Worm (Caenorhabditis elegans): ENCODE measurements around the gene C49C3.4.
A peak's percentile ranks its signal among the peaks of the same experiment; 100 is the strongest.

The C49C3.4 gene

DNA sequence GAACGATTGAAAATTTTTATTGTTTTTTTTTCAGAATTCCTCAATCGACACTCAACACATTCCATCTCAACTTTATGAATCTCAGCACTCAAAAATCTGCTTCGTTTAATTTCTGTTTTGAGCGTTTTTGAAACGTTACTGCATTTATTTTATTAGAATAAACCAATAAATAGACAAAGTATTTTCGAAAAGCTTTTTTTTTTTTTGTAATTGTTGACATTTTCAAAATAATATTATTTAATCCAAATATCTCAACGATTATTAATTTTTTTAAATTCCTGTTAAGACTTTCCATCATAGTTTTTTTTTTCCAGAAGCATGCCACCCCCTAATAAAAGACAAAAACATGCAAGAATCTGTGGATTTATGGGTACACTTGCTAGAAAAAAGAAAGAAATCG lies 11.7 kb downstream of the C49C3.4 start, which contains the start of gene C49C3.7:
TSS of gene C49C3.7 (plus strand) at position 301 of the 400 bp plus-strand sequence.
- TF ChIP-seq nhr-77 (tag; optimal IDR thresholded peaks at IDR 0.05) (no peak), nhr-25 (tag; optimal IDR thresholded peaks at IDR 0.05) (no peak), dmd-4 (tag; optimal IDR thresholded peaks at IDR 0.05) (no peak), ama-1 (optimal IDR thresholded peaks at IDR 0.05) (no peak)

DNA sequence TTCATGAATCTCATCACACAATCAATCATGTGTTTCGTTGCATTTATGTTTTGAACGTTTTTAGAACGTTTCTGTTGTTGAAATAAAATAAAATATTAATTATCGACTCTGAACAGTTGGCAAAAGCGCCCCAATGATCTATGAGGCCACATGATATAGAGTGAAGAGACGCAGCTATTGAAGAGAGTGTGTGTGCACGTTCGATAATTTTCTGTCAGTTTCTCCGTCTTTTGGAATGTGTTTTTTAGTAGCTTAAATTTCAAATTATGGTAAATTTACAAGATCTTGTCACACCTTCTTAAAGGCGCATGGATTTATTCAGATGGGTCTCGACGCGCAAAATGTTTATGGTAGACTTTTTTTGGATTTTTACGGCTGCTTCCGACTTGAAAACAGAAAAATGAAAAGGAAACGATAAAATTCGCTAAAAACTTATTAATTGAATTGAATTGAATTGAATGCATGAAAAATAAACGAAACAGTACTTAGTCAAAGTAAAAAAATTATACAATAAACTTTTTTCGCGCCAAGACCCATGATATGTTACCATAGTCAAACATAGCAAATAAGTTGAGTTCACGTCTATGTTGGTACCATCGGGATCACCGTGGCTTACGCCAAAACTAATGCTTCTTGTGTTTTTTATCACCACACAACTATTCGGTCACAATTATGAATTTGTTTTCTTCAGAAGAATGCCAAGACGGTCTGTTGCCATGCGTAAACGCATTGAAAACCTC lies 13.1 kb downstream of the C49C3.4 start, which contains the start of gene C49C3.15:
TSS of gene C49C3.15 (plus strand) at position 690 of the 740 bp plus-strand sequence.
- no peak for TF ChIP-seq sem-4 (tag; optimal IDR thresholded peaks at IDR 0.05)
- no peak for TF ChIP-seq fos-1 (tag; optimal IDR thresholded peaks at IDR 0.05)
- peak in 1 of 2 experiments; percentile 65 for TF ChIP-seq lsy-2 (tag; optimal IDR thresholded peaks at IDR 0.05)
- TF ChIP-seq Y55F3AM.14 (GFP tag; optimal IDR thresholded peaks at IDR 0.05) = no peak
- TF ChIP-seq nhr-6 (tag; optimal IDR thresholded peaks at IDR 0.05) = no peak
- peak; percentile 62 for TF ChIP-seq crh-2 (tag; optimal IDR thresholded peaks at IDR 0.05)
- TF ChIP-seq nhr-129 (tag; optimal IDR thresholded peaks at IDR 0.05) = peak; percentile 41
- TF ChIP-seq C34F6.9 (tag; optimal IDR thresholded peaks at IDR 0.05) = peak; percentile 73
- TF ChIP-seq unc-55 (GFP tag; optimal IDR thresholded peaks at IDR 0.05) = peak; percentile 61

DNA sequence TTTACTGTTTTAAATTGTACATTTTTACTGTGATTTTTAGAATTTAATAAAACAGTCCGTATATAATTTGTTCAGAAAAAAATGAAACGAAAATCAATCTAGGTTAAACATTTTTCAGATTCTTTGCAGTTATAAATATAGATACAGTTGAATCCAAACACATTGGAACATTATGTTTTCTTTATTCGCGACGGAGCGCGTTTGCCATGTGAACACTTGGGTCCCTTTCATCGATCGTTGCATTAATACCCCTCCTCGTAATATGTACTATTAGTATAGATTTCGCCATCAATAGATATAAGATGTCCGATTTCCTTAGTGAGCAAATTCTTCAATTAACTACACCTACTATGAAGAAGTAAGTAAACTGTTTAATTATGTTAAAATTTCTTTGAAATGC lies 14.4 kb downstream of the C49C3.4 start, which contains the start of gene C49C3.8:
TSS of gene C49C3.8 (plus strand) at position 173 of the 400 bp plus-strand sequence.
- TF ChIP-seq nhr-6 (tag; optimal IDR thresholded peaks at IDR 0.05) (no peak), ceh-82 (tag; optimal IDR thresholded peaks at IDR 0.05) (no peak), alr-1 (tag; optimal IDR thresholded peaks at IDR 0.05) (no peak), lin-11 (tag; optimal IDR thresholded peaks at IDR 0.05) (no peak), nhr-237 (tag; optimal IDR thresholded peaks at IDR 0.05) (no peak), unc-55 (GFP tag; optimal IDR thresholded peaks at IDR 0.05) (peak; percentile 54), nhr-11 (tag; optimal IDR thresholded peaks at IDR 0.05) (no peak), elt-3 (tag; optimal IDR thresholded peaks at IDR 0.05) (no peak), unc-62 (GFP tag; optimal IDR thresholded peaks at IDR 0.05) (no peak), dmd-4 (tag; optimal IDR thresholded peaks at IDR 0.05) (no peak), unc-39 (tag; optimal IDR thresholded peaks at IDR 0.05) (no peak), C34F6.9 (tag; optimal IDR thresholded peaks at IDR 0.05) (peak; percentile 61), mab-5 (tag; optimal IDR thresholded peaks at IDR 0.05) (no peak), ZK546.5 (tag; optimal IDR thresholded peaks at IDR 0.05) (no peak), nhr-10 (tag; optimal IDR thresholded peaks at IDR 0.05) (no peak), Y55F3AM.14 (GFP tag; optimal IDR thresholded peaks at IDR 0.05) (no peak), ztf-4 (tag; optimal IDR thresholded peaks at IDR 0.05) (no peak), aly-2 (tag; optimal IDR thresholded peaks at IDR 0.05) (no peak), skn-1 (tag; optimal IDR thresholded peaks at IDR 0.05) (no peak), nhr-129 (tag; optimal IDR thresholded peaks at IDR 0.05) (peak; percentile 8), F13H6.1 (tag; optimal IDR thresholded peaks at IDR 0.05) (no peak)

DNA sequence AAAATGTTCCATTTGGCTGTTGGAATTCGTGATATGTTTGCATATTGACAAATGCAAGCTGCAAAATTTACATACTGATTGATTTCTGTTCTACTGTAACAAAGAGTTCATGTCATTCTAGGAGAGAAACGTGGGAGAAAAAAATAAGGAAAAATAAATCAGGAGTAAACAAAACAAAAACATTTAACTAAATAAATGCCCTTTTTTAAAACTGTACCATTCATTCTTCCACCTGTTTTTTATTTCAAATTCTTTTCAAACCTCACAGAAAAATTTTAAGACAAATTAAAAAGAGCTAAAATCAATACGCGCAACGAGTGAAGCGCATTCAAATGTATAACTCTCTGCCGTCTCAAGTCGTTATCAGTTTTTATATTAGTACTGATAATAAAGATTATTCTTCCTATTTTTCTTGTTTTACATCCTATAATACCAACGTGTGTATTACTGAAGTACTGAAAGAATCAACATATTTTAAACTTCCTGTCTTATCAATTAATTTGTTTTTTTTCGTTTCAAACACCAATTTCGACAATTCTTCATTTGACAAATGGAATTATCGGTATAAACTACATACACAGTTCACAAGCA lies 18.4 kb downstream of the C49C3.4 start, which contains the start of gene C49C3.10:
TSS of gene C49C3.10 (minus strand) at position 51 of the 591 bp plus-strand sequence.
- no peak for TF ChIP-seq aly-2 (tag; optimal IDR thresholded peaks at IDR 0.05)
- TF ChIP-seq ztf-11 (tag; optimal IDR thresholded peaks at IDR 0.05) = no peak
- no peak for TF ChIP-seq mdl-1 (tag; optimal IDR thresholded peaks at IDR 0.05)
- peak; percentile 56 for TF ChIP-seq crh-2 (tag; optimal IDR thresholded peaks at IDR 0.05)
- TF ChIP-seq fos-1 (tag; optimal IDR thresholded peaks at IDR 0.05) = peak; percentile 74
- peak; percentile 55 for TF ChIP-seq skn-1 (tag; optimal IDR thresholded peaks at IDR 0.05)
- no peak for TF ChIP-seq blmp-1 (tag; optimal IDR thresholded peaks at IDR 0.05; ENCODE audit: insufficient read depth)

DNA sequence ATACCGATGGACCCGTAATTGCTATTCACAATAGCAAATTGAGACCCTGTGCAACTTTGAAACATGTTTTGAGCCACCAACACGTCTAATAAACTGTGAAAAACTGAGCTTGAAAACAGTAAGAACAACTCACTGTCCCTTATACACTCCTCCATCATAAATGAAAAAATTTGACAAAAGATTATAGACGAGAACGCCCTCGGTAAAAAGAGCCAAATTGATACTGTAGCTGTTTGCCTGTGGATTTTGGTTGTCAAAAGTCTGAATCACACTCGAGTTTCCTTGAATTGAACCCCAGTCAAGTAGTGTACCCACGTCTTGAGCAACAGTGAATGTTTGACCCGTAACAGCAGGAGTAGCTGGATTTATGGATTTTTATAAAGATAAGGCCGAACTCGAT lies 20.4 kb downstream of the C49C3.4 start:
- no peak for TF ChIP-seq nhr-6 (tag; optimal IDR thresholded peaks at IDR 0.05)

DNA sequence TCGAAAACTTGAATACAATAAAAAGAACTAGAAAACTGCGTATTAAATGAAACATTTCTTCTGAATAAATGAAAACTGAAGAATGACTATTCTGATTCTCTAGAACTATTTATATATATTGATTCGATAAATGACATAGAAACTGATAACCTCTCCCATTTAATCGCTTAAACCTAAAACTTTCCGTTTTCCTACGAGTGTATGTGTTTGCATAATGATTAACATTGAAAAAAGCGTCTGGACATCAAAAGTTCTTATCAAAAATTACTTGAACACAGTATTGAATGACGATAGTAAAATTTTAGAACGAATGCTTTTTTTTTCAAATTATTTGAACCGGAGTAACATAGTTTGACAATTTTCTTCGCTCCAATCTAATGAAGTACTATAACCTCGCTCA lies 21.6 kb downstream of the C49C3.4 start, which contains the start of gene C49C3.9:
TSS of gene C49C3.9 (minus strand) at position 136 of the 400 bp plus-strand sequence.
- TF ChIP-seq peb-1 (tag; optimal IDR thresholded peaks at IDR 0.05) (no peak), fos-1 (tag; optimal IDR thresholded peaks at IDR 0.05) (peak; percentile 99), blmp-1 (tag; optimal IDR thresholded peaks at IDR 0.05; ENCODE audit: insufficient read depth) (no peak), snpc-4 (tag; optimal IDR thresholded peaks at IDR 0.05) (no peak), crh-2 (tag; optimal IDR thresholded peaks at IDR 0.05) (peak; percentile 5), nhr-11 (tag; optimal IDR thresholded peaks at IDR 0.05) (no peak), zag-1 (tag; optimal IDR thresholded peaks at IDR 0.05) (no peak), mdl-1 (tag; optimal IDR thresholded peaks at IDR 0.05) (no peak)
